Fruit fly (Drosophila melanogaster): ENCODE measurements around the gene CG8010.
A peak's percentile ranks its signal among the peaks of the same experiment; 100 is the strongest.

Gene CG8010

DNA sequence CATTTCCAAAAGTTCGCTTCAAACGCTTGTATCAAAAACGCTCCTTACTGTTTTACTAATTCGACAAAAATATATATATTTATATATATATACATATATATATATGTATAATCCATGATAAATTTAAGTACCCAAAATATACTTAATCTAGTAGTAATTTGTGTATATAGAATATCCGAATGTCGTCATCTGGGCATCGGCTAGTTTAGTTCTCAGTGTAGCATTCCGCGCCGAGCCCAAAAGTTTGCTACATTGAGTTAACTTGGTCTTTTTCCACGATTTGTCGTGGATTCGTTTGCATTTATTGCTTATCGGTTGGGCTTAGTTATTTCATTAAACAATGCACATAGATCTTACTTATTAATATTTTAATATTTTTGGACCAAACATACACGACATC is 12.6 kb upstream of the CG8010 start:
- no peak for TF ChIP-seq CG7101 (tag; optimal IDR thresholded peaks at IDR 0.05)
- TF ChIP-seq Mnt (GFP tag; optimal IDR thresholded peaks at IDR 0.05) = no peak
- peak; percentile 14 for TF ChIP-seq bab1 (GFP tag; optimal IDR thresholded peaks at IDR 0.05)
- no peak for TF ChIP-seq pad (GFP tag; optimal IDR thresholded peaks at IDR 0.05)
- TF ChIP-seq CG12768 (GFP tag; optimal IDR thresholded peaks at IDR 0.05) = no peak
- TF ChIP-seq toe (GFP tag; optimal IDR thresholded peaks at IDR 0.05) = no peak
- TF ChIP-seq ovo (GFP tag; optimal IDR thresholded peaks at IDR 0.05) = no peak
- TF ChIP-seq Hr96 (GFP tag; optimal IDR thresholded peaks at IDR 0.05) = no peak
- TF ChIP-seq Clk (GFP tag; optimal IDR thresholded peaks at IDR 0.05) = no peak
- no peak for TF ChIP-seq kay (GFP tag; ENCODE audit: borderline replicate concordance)
- TF ChIP-seq CG33017 (tag; optimal IDR thresholded peaks at IDR 0.05) = no peak
- no peak for TF ChIP-seq Crg-1 (GFP tag; optimal IDR thresholded peaks at IDR 0.05)
- TF ChIP-seq cnc (optimal IDR thresholded peaks at IDR 0.05) = no peak
- peak; percentile 11 for TF ChIP-seq CG14711 (tag; optimal IDR thresholded peaks at IDR 0.05)
- TF ChIP-seq cic (GFP tag; optimal IDR thresholded peaks at IDR 0.05) = no peak
- no peak for TF ChIP-seq CG5204 (GFP tag; optimal IDR thresholded peaks at IDR 0.05)
- TF ChIP-seq CG7045 (GFP tag; optimal IDR thresholded peaks at IDR 0.05) = no peak

DNA sequence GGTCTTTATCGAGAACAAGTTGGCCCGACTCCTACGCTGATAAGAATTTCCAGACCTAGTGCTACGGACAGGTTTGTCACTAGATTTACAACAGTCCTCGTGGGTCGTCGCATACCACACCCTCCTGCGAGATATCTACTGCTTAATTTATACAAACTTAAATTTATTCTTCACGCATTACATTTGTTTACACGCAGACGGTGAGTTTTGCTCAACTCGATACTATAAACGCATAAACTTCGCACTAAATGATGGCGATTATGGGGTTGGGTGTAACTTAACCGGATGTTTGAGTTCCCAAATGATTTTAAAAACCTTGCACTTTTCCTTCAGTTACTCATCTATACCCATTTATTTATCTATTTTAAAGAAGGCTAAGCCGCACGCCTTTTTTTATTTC is 12.0 kb upstream of the CG8010 start:
- TF ChIP-seq CG12768 (GFP tag; optimal IDR thresholded peaks at IDR 0.05) = no peak
- TF ChIP-seq CG7045 (GFP tag; optimal IDR thresholded peaks at IDR 0.05) = no peak
- TF ChIP-seq CG14711 (tag; optimal IDR thresholded peaks at IDR 0.05) = no peak
- no peak for TF ChIP-seq ovo (GFP tag; optimal IDR thresholded peaks at IDR 0.05)
- TF ChIP-seq CG11617 (GFP tag; optimal IDR thresholded peaks at IDR 0.05) = no peak
- TF ChIP-seq Clk (GFP tag; optimal IDR thresholded peaks at IDR 0.05) = no peak
- TF ChIP-seq Hr96 (GFP tag; optimal IDR thresholded peaks at IDR 0.05) = no peak
- no peak for TF ChIP-seq pad (GFP tag; optimal IDR thresholded peaks at IDR 0.05)
- no peak for TF ChIP-seq Mnt (GFP tag; optimal IDR thresholded peaks at IDR 0.05)
- TF ChIP-seq cnc (optimal IDR thresholded peaks at IDR 0.05) = no peak
- no peak for TF ChIP-seq cic (GFP tag; optimal IDR thresholded peaks at IDR 0.05)
- no peak for TF ChIP-seq bab1 (GFP tag; optimal IDR thresholded peaks at IDR 0.05)
- no peak for TF ChIP-seq CG33017 (tag; optimal IDR thresholded peaks at IDR 0.05)
- TF ChIP-seq Crg-1 (GFP tag; optimal IDR thresholded peaks at IDR 0.05) = no peak

DNA sequence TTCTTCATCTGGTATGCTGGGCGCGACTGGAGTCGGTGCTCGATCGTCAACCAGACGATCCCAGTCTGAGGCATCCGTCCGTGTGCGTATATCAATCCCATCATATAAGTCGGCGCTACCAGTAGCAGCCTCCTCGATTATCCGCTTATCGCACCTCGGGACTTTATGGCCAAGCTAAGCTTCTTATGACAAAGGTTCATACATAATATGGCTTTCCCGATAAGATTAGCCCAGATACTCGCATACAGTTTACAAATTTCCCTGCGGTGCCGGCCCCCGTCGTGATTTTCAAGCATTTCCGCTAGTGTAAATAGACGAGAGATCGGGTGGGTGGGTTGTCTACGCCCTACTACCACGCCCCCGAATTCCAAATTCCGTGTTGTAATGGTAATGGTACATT is 11.6 kb upstream of the CG8010 start, which contains the start of gene CG8028:
Gene CG8028 (minus strand): TSS at position 101 of the 400 bp plus-strand sequence.
- no peak for TF ChIP-seq CG11617 (GFP tag; optimal IDR thresholded peaks at IDR 0.05)
- TF ChIP-seq bab1 (GFP tag; optimal IDR thresholded peaks at IDR 0.05) = no peak
- no peak for TF ChIP-seq CG1620 (GFP tag; optimal IDR thresholded peaks at IDR 0.05)

DNA sequence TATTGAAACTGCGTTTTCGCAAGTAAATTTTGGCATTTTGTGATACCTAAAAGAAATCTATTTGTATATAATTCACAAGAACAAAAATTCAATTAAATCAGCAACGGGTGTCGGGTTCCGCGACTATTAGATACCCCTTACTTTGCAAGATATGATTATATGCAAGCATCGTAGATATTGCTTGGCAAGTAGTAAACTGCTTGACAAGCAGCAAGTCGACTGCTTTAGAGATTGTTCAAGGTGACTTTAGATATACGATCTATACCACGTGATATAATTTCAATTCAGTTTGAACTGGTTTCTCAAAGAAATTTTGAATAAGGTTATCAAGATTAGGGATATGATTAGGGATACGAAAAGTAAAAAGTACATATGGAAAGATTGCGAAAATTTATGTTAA is 9.7 kb upstream of the CG8010 start:
- TF ChIP-seq CG11617 (GFP tag; optimal IDR thresholded peaks at IDR 0.05) = no peak
- TF ChIP-seq CG12768 (GFP tag; optimal IDR thresholded peaks at IDR 0.05) = no peak
- TF ChIP-seq CG7045 (GFP tag; optimal IDR thresholded peaks at IDR 0.05) = no peak
- TF ChIP-seq cnc (optimal IDR thresholded peaks at IDR 0.05) = no peak
- no peak for TF ChIP-seq tj (GFP tag; optimal IDR thresholded peaks at IDR 0.05)
- TF ChIP-seq CG14711 (tag; optimal IDR thresholded peaks at IDR 0.05) = no peak
- no peak for TF ChIP-seq Hr96 (GFP tag; optimal IDR thresholded peaks at IDR 0.05)
- no peak for TF ChIP-seq ovo (GFP tag; optimal IDR thresholded peaks at IDR 0.05)
- no peak for TF ChIP-seq CG1620 (GFP tag; optimal IDR thresholded peaks at IDR 0.05)
- TF ChIP-seq Clk (GFP tag; optimal IDR thresholded peaks at IDR 0.05) = no peak
- no peak for TF ChIP-seq bab1 (GFP tag; optimal IDR thresholded peaks at IDR 0.05)
- TF ChIP-seq Mnt (GFP tag; optimal IDR thresholded peaks at IDR 0.05) = no peak
- no peak for TF ChIP-seq CG7101 (tag; optimal IDR thresholded peaks at IDR 0.05)
- TF ChIP-seq CG33017 (tag; optimal IDR thresholded peaks at IDR 0.05) = no peak
- no peak for TF ChIP-seq pad (GFP tag; optimal IDR thresholded peaks at IDR 0.05)
- TF ChIP-seq cic (GFP tag; optimal IDR thresholded peaks at IDR 0.05) = no peak
- TF ChIP-seq kay (GFP tag; ENCODE audit: borderline replicate concordance) = no peak
- TF ChIP-seq Crg-1 (GFP tag; optimal IDR thresholded peaks at IDR 0.05) = no peak

DNA sequence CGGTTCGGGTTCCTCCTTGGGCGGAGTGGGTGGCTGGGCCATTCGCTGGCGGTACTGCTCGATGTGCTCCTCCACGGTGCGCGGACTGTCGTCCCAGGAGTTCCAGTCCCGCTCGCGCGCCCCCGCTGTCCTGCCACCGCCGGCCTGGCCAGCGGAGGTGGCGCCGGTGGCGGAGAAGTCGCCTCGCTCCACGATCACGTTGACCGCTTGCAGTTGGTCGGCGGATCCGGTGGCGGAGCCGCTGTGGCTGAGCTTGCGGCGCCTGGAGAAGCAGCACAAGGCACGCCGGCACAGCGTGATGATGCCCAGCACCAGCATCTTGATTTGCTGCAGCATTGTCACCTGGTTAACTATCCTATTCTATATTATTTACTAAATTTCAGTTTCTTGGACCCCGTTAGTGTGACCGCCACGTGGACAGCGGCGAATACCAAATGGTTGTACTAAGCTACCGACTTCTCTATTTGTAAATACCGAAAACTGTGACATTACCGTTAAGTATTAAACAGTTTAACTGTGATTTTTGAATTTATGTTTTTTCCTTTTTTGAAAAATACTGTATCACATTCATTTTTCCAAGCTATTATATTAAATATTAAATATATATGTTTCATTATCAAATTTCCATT is 7.9 kb upstream of the CG8010 start, which contains the start of the genes CG32537 and CG32536:
Gene CG32537 (minus strand): TSS at position 51 of the 629 bp plus-strand sequence.
Gene CG32536 (minus strand): TSS at position 410 of the 629 bp plus-strand sequence.
- TF ChIP-seq ovo (GFP tag; optimal IDR thresholded peaks at IDR 0.05) (peak; percentile 16), bab1 (GFP tag; optimal IDR thresholded peaks at IDR 0.05) (peak; percentile 4), cic (GFP tag; optimal IDR thresholded peaks at IDR 0.05) (no peak)

DNA sequence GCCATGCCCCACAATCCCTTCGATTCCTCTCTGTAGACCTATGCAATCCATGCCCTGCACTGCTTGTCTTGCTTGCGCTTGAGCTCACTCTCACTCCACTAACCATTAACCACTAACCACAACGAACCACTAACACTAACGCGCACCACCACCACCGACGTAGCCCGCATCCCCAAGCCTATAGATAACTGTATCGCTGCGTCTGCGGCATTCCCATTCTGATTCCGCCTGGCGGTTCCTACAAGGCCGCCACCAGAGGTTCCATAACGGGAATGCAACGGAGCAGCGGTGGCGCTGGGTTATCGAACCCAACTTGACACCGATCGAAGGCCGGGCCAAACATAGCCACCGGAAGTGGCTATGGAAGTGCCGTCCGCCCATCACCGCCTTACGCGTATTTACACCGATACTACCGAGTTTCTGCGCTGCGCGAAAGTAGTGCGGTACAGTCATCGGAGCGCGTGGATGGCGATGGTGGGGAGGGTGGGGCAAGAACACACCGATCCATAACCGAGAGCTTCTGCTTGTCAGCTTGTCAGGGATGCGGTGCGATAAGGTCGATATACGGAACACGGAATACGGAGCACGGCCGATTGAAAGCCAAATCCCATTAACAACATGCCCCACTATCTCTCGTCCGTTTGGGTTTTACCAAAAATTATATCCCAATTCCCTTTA is 2.8 kb downstream of the CG8010 start:
- TF ChIP-seq Hr96 (GFP tag; optimal IDR thresholded peaks at IDR 0.05) (no peak), Mnt (GFP tag; optimal IDR thresholded peaks at IDR 0.05) (peak; percentile 18), CG14711 (tag; optimal IDR thresholded peaks at IDR 0.05) (no peak), pad (GFP tag; optimal IDR thresholded peaks at IDR 0.05) (no peak), CG12768 (GFP tag; optimal IDR thresholded peaks at IDR 0.05) (no peak), Clk (GFP tag; optimal IDR thresholded peaks at IDR 0.05) (no peak), cic (GFP tag; optimal IDR thresholded peaks at IDR 0.05) (no peak), CG1620 (GFP tag; optimal IDR thresholded peaks at IDR 0.05) (no peak), CG7101 (tag; optimal IDR thresholded peaks at IDR 0.05) (no peak)

Data from whole organism, adult.